Worm (Caenorhabditis elegans): ENCODE results near the gene srt-55.

The srt-55 gene

DNA sequence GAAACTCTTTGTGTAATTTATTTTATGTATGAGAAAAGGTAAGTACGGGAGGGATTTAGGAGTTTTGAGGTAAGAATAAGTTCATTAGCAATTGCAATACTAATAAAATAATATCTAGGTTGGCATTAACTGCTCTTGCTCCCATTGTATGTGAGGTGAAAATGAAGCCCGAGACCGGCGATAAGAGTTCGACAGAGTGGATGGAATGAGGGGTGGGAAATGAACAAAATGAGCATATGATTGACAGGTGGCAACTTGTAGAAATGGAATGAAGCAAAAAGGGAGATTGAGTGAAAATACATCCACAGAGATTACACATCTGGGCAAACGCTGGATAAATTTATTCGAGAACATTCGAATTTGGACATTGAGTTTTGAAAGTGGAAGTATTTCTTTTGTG is 27.5 kb downstream of the srt-55 start:
- peak; percentile 94 for TF ChIP-seq tra-1 (GFP tag; IDR thresholded peaks at IDR 0.05)
- no peak for TF ChIP-seq zip-11 (GFP tag; IDR thresholded peaks at IDR 0.05)
- peak; percentile 54 for TF ChIP-seq dmd-6 (GFP tag; IDR thresholded peaks at IDR 0.05)

DNA sequence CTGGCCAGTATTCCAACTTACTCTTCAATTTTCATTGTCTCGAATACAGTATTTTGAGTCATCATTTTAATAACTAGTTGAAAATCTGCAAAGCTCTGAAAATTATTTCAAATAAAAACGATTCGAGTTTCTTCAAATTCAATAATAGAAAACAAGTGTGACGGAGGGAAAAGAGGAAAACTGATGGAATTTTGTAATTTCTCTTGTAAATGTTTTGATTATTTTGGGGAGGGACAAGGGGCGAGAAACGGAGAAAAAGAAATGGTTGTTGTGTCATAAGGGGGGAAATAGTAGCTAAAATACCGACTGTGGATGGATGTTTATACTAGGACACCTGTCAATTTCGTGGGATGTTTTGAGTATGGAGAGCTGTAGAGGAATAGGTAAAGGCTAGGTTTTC is 28.1 kb downstream of the srt-55 start, which contains the start of gene T16G12.9:
Gene T16G12.9 (minus strand): TSS at position 101 of the 400 bp plus-strand sequence.
- TF ChIP-seq ces-1 (GFP tag; optimal IDR thresholded peaks at IDR 0.05) (no peak), R02D3.7 (tag; optimal IDR thresholded peaks at IDR 0.05) (no peak), aha-1 (tag) (no peak), lim-7 (GFP tag; IDR thresholded peaks at IDR 0.05) (no peak), nhr-76 (tag; optimal IDR thresholded peaks at IDR 0.05) (no peak), arid-1 (GFP tag; conservative IDR thresholded peaks at IDR 0.05) (no peak), nhr-42 (GFP tag; IDR thresholded peaks at IDR 0.05) (no peak)

DNA sequence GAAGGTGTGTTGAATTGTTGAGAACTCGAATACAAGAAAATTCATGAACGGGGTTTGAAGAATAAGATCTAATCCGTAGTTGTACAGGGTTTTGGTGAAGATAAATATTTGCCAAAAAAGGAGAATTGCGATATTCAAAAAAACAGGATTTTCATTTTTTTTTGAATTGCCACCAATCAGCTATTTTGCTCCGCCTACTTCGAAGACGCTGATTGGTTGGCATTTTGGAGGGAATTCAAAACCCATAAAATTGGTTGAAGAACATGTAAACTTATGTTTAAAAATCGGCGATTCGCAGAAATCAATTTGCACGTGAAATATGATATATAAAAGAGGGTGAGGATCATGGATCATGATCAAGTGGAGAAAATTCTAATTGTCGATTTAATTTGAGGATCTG is 30.2 kb downstream of the srt-55 start:
- no peak for TF ChIP-seq tra-1 (GFP tag; IDR thresholded peaks at IDR 0.05)
- TF ChIP-seq zip-2 (tag; optimal IDR thresholded peaks at IDR 0.05), result no peak
- TF ChIP-seq daf-16 (GFP tag; optimal IDR thresholded peaks at IDR 0.05), result no peak
- no peak for TF ChIP-seq daf-16 (tag; optimal IDR thresholded peaks at IDR 0.05)
- no peak for TF ChIP-seq rbr-2 (tag; optimal IDR thresholded peaks at IDR 0.05)
- TF ChIP-seq T26A8.4 (GFP tag; IDR thresholded peaks at IDR 0.05), result no peak
- no peak for TF ChIP-seq nhr-25 (tag; optimal IDR thresholded peaks at IDR 0.05; ENCODE audit: borderline replicate concordance, insufficient read depth)
- no peak for TF ChIP-seq cey-2 (tag; optimal IDR thresholded peaks at IDR 0.05; ENCODE audit: borderline replicate concordance, insufficient read depth)
- TF ChIP-seq lin-29 (GFP tag; IDR thresholded peaks at IDR 0.05), result no peak
- no peak for TF ChIP-seq spr-3 (GFP tag; optimal IDR thresholded peaks at IDR 0.05)
- no peak for TF ChIP-seq F49E8.2 (tag; optimal IDR thresholded peaks at IDR 0.05; ENCODE audit: borderline replicate concordance)
- no peak for TF ChIP-seq D1046.2 (GFP tag; IDR thresholded peaks at IDR 0.05)
- no peak for TF ChIP-seq hif-1 (tag; optimal IDR thresholded peaks at IDR 0.05)
- TF ChIP-seq ceh-32 (tag; optimal IDR thresholded peaks at IDR 0.05; ENCODE audit: poor library complexity), result no peak
- no peak for TF ChIP-seq Y48G9A.11 (GFP tag; IDR thresholded peaks at IDR 0.05)
- no peak for TF ChIP-seq unc-130 (GFP tag; optimal IDR thresholded peaks at IDR 0.05)
- no peak for TF ChIP-seq ces-1 (GFP tag; optimal IDR thresholded peaks at IDR 0.05)
- TF ChIP-seq madf-9 (GFP tag; conservative IDR thresholded peaks at IDR 0.05), result no peak
- no peak for TF ChIP-seq set-16 (GFP tag; IDR thresholded peaks at IDR 0.05)
- TF ChIP-seq lin-15B (tag; optimal IDR thresholded peaks at IDR 0.05), result no peak

DNA sequence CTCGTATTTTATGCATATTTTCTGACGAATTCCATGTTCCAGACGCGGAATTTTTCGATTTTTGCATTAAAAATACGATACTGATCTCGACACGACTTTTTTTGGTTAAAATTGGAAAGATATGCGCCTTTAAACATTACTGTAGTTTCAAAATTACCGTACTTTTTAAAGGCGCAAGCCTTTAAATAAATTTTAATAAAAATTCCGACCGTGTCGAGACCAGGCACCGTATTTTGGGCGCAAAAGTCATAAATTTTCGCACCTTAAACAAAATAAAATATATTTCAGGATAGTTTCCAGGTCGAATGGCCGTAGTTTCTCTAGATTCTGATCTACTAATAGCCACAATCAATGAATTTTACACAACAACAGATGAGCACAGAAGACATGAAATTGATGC is 37.0 kb downstream of the srt-55 start, which contains the start of gene T16G12.6:
Gene T16G12.6 (plus strand): TSS at position 301 of the 400 bp plus-strand sequence.
- TF ChIP-seq nhr-237 (tag; optimal IDR thresholded peaks at IDR 0.05), result no peak

DNA sequence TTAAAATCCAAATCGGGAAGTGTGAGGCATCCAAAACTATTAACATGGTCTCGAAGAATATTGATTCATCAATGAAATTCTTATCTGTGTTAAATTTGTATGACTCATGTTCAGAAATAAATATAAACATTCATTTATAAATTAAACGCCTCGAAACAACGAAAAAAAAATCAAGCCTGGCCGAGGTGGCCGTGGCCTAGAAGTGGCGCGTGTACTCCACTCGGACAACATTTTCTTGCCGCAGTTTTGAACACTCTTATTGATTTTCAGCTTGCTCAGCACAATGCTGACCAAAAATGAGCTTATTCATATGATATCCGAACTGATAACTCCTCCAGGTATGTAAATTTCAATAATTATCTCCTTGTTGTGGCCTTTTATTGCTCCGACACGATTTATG is 42.1 kb downstream of the srt-55 start, which contains the start of gene ekl-6:
Gene ekl-6 (plus strand): TSS at position 265 of the 400 bp plus-strand sequence.
- TF ChIP-seq T20F7.1 (GFP tag; optimal IDR thresholded peaks at IDR 0.05), result no peak
- TF ChIP-seq snpc-1.2 (GFP tag; IDR thresholded peaks at IDR 0.05), result no peak
- no peak for TF ChIP-seq skn-1 (tag; optimal IDR thresholded peaks at IDR 0.05)
- no peak for TF ChIP-seq mxl-2 (GFP tag; conservative IDR thresholded peaks at IDR 0.05)
- TF ChIP-seq T26A8.4 (GFP tag; IDR thresholded peaks at IDR 0.05), result no peak
- TF ChIP-seq snpc-4 (tag; optimal IDR thresholded peaks at IDR 0.05), result no peak
- TF ChIP-seq lim-7 (GFP tag; IDR thresholded peaks at IDR 0.05), result no peak
- TF ChIP-seq ceh-44 (GFP tag; IDR thresholded peaks at IDR 0.05), result peak; percentile 24; the same call in 1 of the 2 replicates
- TF ChIP-seq ceh-28 (tag; optimal IDR thresholded peaks at IDR 0.05), result no peak
- TF ChIP-seq ceh-32 (tag; optimal IDR thresholded peaks at IDR 0.05; ENCODE audit: poor library complexity), result no peak
- peak; percentile 70 for TF ChIP-seq ZK337.2 (GFP tag; IDR thresholded peaks at IDR 0.05)
- no peak for TF ChIP-seq saeg-2 (GFP tag; IDR thresholded peaks at IDR 0.05)
- TF ChIP-seq dmd-9 (GFP tag; IDR thresholded peaks at IDR 0.05), result peak; percentile 45; the same call in 1 of the 2 replicates
- TF ChIP-seq ztf-11 (tag; optimal IDR thresholded peaks at IDR 0.05), result no peak
- TF ChIP-seq Y5F2A.4 (GFP tag; optimal IDR thresholded peaks at IDR 0.05), result no peak
- TF ChIP-seq mdt-29 (GFP tag; IDR thresholded peaks at IDR 0.05), result no peak
- TF ChIP-seq mes-2 (tag; optimal IDR thresholded peaks at IDR 0.05; ENCODE audit: poor library complexity, severe bottlenecking), result peak; percentile 98
- peak; percentile 74 for TF ChIP-seq unc-130 (GFP tag; optimal IDR thresholded peaks at IDR 0.05)
- peak; percentile 68 for TF ChIP-seq dpl-1 (GFP tag; optimal IDR thresholded peaks at IDR 0.05)
- TF ChIP-seq Y75B8A.6 (GFP tag; IDR thresholded peaks at IDR 0.05), result no peak
- TF ChIP-seq nhr-237 (tag; optimal IDR thresholded peaks at IDR 0.05), result no peak
